Fruit fly (Drosophila melanogaster): ENCODE data around the gene Setd3.

- TF ChIP-seq Blimp-1 (GFP tag; optimal IDR thresholded peaks at IDR 0.05): peak; percentile 43
- no peak for TF ChIP-seq CG17186 (GFP tag; optimal IDR thresholded peaks at IDR 0.05)
- peak; percentile 33 for TF ChIP-seq Max (GFP tag; optimal IDR thresholded peaks at IDR 0.05)
- no peak for TF ChIP-seq CG10147 (GFP tag; optimal IDR thresholded peaks at IDR 0.05)
- TF ChIP-seq lbe (GFP tag; optimal IDR thresholded peaks at IDR 0.05): peak; percentile 39
- TF ChIP-seq CG11723 (GFP tag; optimal IDR thresholded peaks at IDR 0.05): no peak
- TF ChIP-seq CG8290 (GFP tag; optimal IDR thresholded peaks at IDR 0.05): no peak
- TF ChIP-seq CG8290 (tag; optimal IDR thresholded peaks at IDR 0.05): peak; percentile 1 to 9
- TF ChIP-seq ase (GFP tag; IDR thresholded peaks at IDR 0.05): 0 out of 3 replicates have a peak, but pooled peaks have one; percentile 23
- no peak for TF ChIP-seq wdn (GFP tag; IDR thresholded peaks at IDR 0.05)
- peak; percentile 68 for TF ChIP-seq gem (tag; optimal IDR thresholded peaks at IDR 0.05)
Observed at dm6 chrX:7001135-7001769, 32.7 kb upstream of the Setd3 start.
